Fruit fly (Drosophila melanogaster) whole organism, embryonic: ENCODE results near the gene Wsck.

ENCODE experiments used
- ATbp ChIP-seq: fragments of 200-800 bp; sonication (Bioruptor generic); optimal IDR thresholded peaks from 2 replicates; lab custom pipeline; 2017; ENCODE audit warnings: missing biosample characterization, mild to moderate bottlenecking, missing genetic modification characterization, missing genetic modification reagents
- CG10321 ChIP-seq: fragments of 200-800 bp; sonication (Bioruptor generic); IDR thresholded peaks from 2 replicates; pipeline ENCODE4 v1.3.6; 2022; ENCODE audit warnings: missing biosample characterization, missing genetic modification characterization
- CG11696 ChIP-seq: fragments of 200-800 bp; sonication (Bioruptor generic); IDR thresholded peaks from 2 replicates; pipeline ENCODE4 v1.3.6; 2022; ENCODE audit warnings: missing biosample characterization, missing genetic modification characterization
- CG1233 ChIP-seq: fragments of 200-800 bp; sonication (Bioruptor generic); optimal IDR thresholded peaks from 4 replicates; lab custom pipeline; 2018; ENCODE audit warnings: missing biosample characterization, mild to moderate bottlenecking, missing genetic modification characterization
- CG12769 ChIP-seq: fragments of 200-800 bp; sonication (Bioruptor generic); optimal IDR thresholded peaks from 2 replicates; lab custom pipeline; 2019; ENCODE audit warnings: missing biosample characterization, mild to moderate bottlenecking, missing genetic modification characterization, moderate library complexity
- CG16813 ChIP-seq: fragments of 200-800 bp; sonication (Bioruptor generic); IDR thresholded peaks from 3 replicates; pipeline ENCODE4 v1.3.6; 2022; ENCODE audit warnings: missing biosample characterization, missing genetic modification characterization; ENCODE audit not compliant: partially characterized antibody
- CG17359 ChIP-seq: fragments of 200-800 bp; sonication (Bioruptor generic); optimal IDR thresholded peaks from 3 replicates; lab custom pipeline; 2018; ENCODE audit warnings: missing biosample characterization, mild to moderate bottlenecking, missing genetic modification characterization, moderate library complexity
- CG17361 ChIP-seq: fragments of 200-800 bp; sonication (Bioruptor generic); IDR thresholded peaks from 3 replicates; pipeline ENCODE4 v1.3.6; 2022; ENCODE audit warnings: missing biosample characterization, missing genetic modification characterization
- CG1792 ChIP-seq: fragments of 200-800 bp; sonication (Bioruptor generic); optimal IDR thresholded peaks from 2 replicates; lab custom pipeline; 2016; ENCODE audit warnings: missing biosample characterization, missing genetic modification characterization
- CG2116 ChIP-seq: fragments of 200-800 bp; sonication (Bioruptor generic); optimal IDR thresholded peaks from 3 replicates; lab custom pipeline; 2018; ENCODE audit warnings: missing biosample characterization, mild to moderate bottlenecking, missing genetic modification characterization
- CG31441 ChIP-seq: fragments of 200-800 bp; sonication (Bioruptor generic); IDR thresholded peaks from 2 replicates; pipeline ENCODE4 v1.3.6; 2022; ENCODE audit warnings: missing biosample characterization, missing genetic modification characterization
- CG32772 ChIP-seq: fragments of 200-800 bp; sonication (Bioruptor generic); IDR thresholded peaks from 2 replicates; pipeline ENCODE4 v1.3.6; 2022; ENCODE audit warnings: missing biosample characterization, missing genetic modification characterization
- CG3407 ChIP-seq: fragments of 200-800 bp; sonication (Bioruptor generic); optimal IDR thresholded peaks from 2 replicates; lab custom pipeline; 2018; ENCODE audit warnings: missing biosample characterization, mild to moderate bottlenecking, missing genetic modification characterization
- CG3838 ChIP-seq: fragments of 200-800 bp; sonication (Bioruptor generic); optimal IDR thresholded peaks from 3 replicates; lab custom pipeline; 2016; ENCODE audit warnings: missing biosample characterization, missing genetic modification characterization
- CG4707 ChIP-seq: fragments of 200-800 bp; sonication (Bioruptor generic); optimal IDR thresholded peaks from 2 replicates; lab custom pipeline; 2018; ENCODE audit warnings: missing biosample characterization, mild to moderate bottlenecking, missing genetic modification characterization, moderate library complexity
- CG4854 ChIP-seq: fragments of 200-800 bp; sonication (Bioruptor generic); optimal IDR thresholded peaks from 2 replicates; lab custom pipeline; 2016; ENCODE audit warnings: missing biosample characterization, missing genetic modification characterization, inconsistent platforms
- CG8765 ChIP-seq: fragments of 200-800 bp; sonication (Bioruptor generic); IDR thresholded peaks from 2 replicates; pipeline ENCODE4 v1.3.6; 2022; ENCODE audit warnings: missing biosample characterization, missing genetic modification characterization
- CHES-1-like ChIP-seq: fragments of 200-800 bp; sonication (Bioruptor generic); optimal IDR thresholded peaks from 2 replicates; lab custom pipeline; 2016; ENCODE audit warnings: missing biosample characterization, missing genetic modification characterization
- Deaf1 ChIP-seq: fragments of 200-800 bp; optimal IDR thresholded peaks from 3 replicates; lab custom pipeline; 2019; ENCODE audit warnings: missing biosample characterization, mild to moderate bottlenecking, missing genetic modification characterization, moderate library complexity
- H15 ChIP-seq: fragments of 200-800 bp; sonication (Bioruptor generic); IDR thresholded peaks from 3 replicates; pipeline ENCODE4 v1.3.6; 2022; ENCODE audit warnings: missing biosample characterization, missing genetic modification characterization
- MESR4 ChIP-seq: fragments of 200-800 bp; sonication (Bioruptor generic); optimal IDR thresholded peaks from 2 replicates; lab custom pipeline; 2018; ENCODE audit warnings: missing biosample characterization, mild to moderate bottlenecking, missing genetic modification characterization, moderate library complexity
- Med ChIP-seq: fragments of 200-800 bp; sonication (Bioruptor generic); peaks from one replicate; lab custom pipeline; 2016; ENCODE audit warnings: missing biosample characterization, missing genetic modification characterization, mild to moderate bottlenecking, inconsistent platforms, moderate library complexity
- Oli ChIP-seq: fragments of 200-800 bp; sonication (Bioruptor generic); optimal IDR thresholded peaks from 2 replicates; lab custom pipeline; 2018; ENCODE audit warnings: missing biosample characterization, mild to moderate bottlenecking, missing genetic modification characterization, moderate library complexity
- PHDP ChIP-seq: fragments of 200-800 bp; sonication (Bioruptor generic); optimal IDR thresholded peaks from 3 replicates; lab custom pipeline; 2018; ENCODE audit warnings: missing biosample characterization, mild to moderate bottlenecking, missing genetic modification characterization, moderate library complexity
- Sry-β ChIP-seq: fragments of 200-800 bp; sonication (Bioruptor generic); optimal IDR thresholded peaks from 2 replicates; lab custom pipeline; 2018; ENCODE audit warnings: missing biosample characterization, mild to moderate bottlenecking, missing genetic modification characterization, moderate library complexity
- YL-1 ChIP-seq: fragments of 200-800 bp; sonication (Bioruptor generic); optimal IDR thresholded peaks from 3 replicates; lab custom pipeline; 2017; ENCODE audit warnings: missing biosample characterization, mild to moderate bottlenecking, missing genetic modification characterization
- br ChIP-seq: fragments of >200 bp; optimal IDR thresholded peaks from 2 replicates; lab custom pipeline; 2017
- cg ChIP-seq: fragments of 200-800 bp; sonication (Bioruptor generic); optimal IDR thresholded peaks from 3 replicates; lab custom pipeline; 2019; ENCODE audit warnings: missing biosample characterization, mild to moderate bottlenecking, missing genetic modification characterization, moderate library complexity
- chif ChIP-seq, 2 experiments: fragments of 200-800 bp; sonication (Bioruptor generic); optimal IDR thresholded peaks; 3 replicates each; lab custom pipeline; 2016; ENCODE audit warnings: missing biosample characterization in 2 of 2, missing genetic modification characterization in 2 of 2
- chinmo ChIP-seq: fragments of 200-800 bp; sonication (Bioruptor generic); IDR thresholded peaks from 4 replicates; pipeline ENCODE4 v1.3.6; 2022; ENCODE audit warnings: missing biosample characterization, missing genetic modification characterization; ENCODE audit not compliant: partially characterized antibody
- ci ChIP-seq: fragments of 200-800 bp; sonication (Bioruptor generic); IDR thresholded peaks from 3 replicates; pipeline ENCODE4 v1.3.6; 2022; ENCODE audit warnings: missing biosample characterization, missing genetic modification characterization
- corto ChIP-seq: fragments of 200-800 bp; sonication (Bioruptor generic); optimal IDR thresholded peaks from 2 replicates; lab custom pipeline; 2016; ENCODE audit warnings: missing biosample characterization, mild to moderate bottlenecking, missing genetic modification characterization, moderate library complexity
- crol ChIP-seq: fragments of 200-800 bp; sonication (Bioruptor generic); IDR thresholded peaks from 2 replicates; pipeline ENCODE4 v1.3.6; 2022; ENCODE audit warnings: missing biosample characterization, missing genetic modification characterization
- dmrt99B ChIP-seq: fragments of 200-800 bp; sonication (Bioruptor generic); optimal IDR thresholded peaks from 2 replicates; lab custom pipeline; 2018; ENCODE audit warnings: missing biosample characterization, mild to moderate bottlenecking, missing genetic modification characterization, moderate library complexity
- dpn ChIP-seq, 2 experiments: fragments of 200-800 bp; sonication (Bioruptor generic); optimal IDR thresholded peaks; 3 replicates each; lab custom pipeline; 2016; ENCODE audit warnings: missing biosample characterization in 2 of 2, missing genetic modification characterization in 2 of 2
- fru ChIP-seq: fragments of >200 bp; optimal IDR thresholded peaks from 2 replicates; lab custom pipeline; 2017
- gcm ChIP-seq: fragments of 200-800 bp; sonication (Bioruptor generic); optimal IDR thresholded peaks from 2 replicates; lab custom pipeline; 2019; ENCODE audit warnings: missing biosample characterization, mild to moderate bottlenecking, missing genetic modification characterization, moderate library complexity
- kni ChIP-seq: fragments of 200-800 bp; sonication (Bioruptor generic); optimal IDR thresholded peaks from 3 replicates; lab custom pipeline; 2017; ENCODE audit warnings: mild to moderate bottlenecking, missing biosample characterization, missing genetic modification reagents, missing genetic modification characterization
- slp2 ChIP-seq: fragments of 200-800 bp; sonication (Bioruptor generic); optimal IDR thresholded peaks from 2 replicates; lab custom pipeline; 2016; ENCODE audit warnings: missing biosample characterization, missing genetic modification characterization
- sqz ChIP-seq: fragments of 200-800 bp; sonication (Bioruptor generic); optimal IDR thresholded peaks from 3 replicates; lab custom pipeline; 2018; ENCODE audit warnings: missing biosample characterization, mild to moderate bottlenecking, missing genetic modification characterization
- tin ChIP-seq: fragments of 200-800 bp; sonication (Bioruptor generic); optimal IDR thresholded peaks from 3 replicates; lab custom pipeline; 2016; ENCODE audit warnings: missing biosample characterization, missing genetic modification characterization
- tio ChIP-seq: fragments of 200-800 bp; sonication (Bioruptor generic); optimal IDR thresholded peaks from 2 replicates; lab custom pipeline; 2017; ENCODE audit warnings: missing biosample characterization, missing genetic modification characterization, inconsistent platforms
- tll ChIP-seq, 2 experiments: fragments of 200-800 bp in 1 of 2; fragments of >200 bp in 1 of 2; sonication (Bioruptor generic) in 1 of 2; optimal IDR thresholded peaks; 2 replicates each; lab custom pipeline; 2017 to 2019; ENCODE audit warnings: missing biosample characterization in 2 of 2, missing genetic modification characterization in 2 of 2, mild to moderate bottlenecking in 1 of 2, moderate library complexity in 1 of 2
- trem ChIP-seq: fragments of 200-800 bp; optimal IDR thresholded peaks from 3 replicates; lab custom pipeline; 2019; ENCODE audit warnings: missing biosample characterization, mild to moderate bottlenecking, missing genetic modification characterization, moderate library complexity
- tx ChIP-seq: fragments of 200-800 bp; sonication (Bioruptor generic); optimal IDR thresholded peaks from 2 replicates; lab custom pipeline; 2016; ENCODE audit warnings: missing biosample characterization, missing genetic modification characterization
- z ChIP-seq: fragments of 200-800 bp; sonication (Bioruptor generic); IDR thresholded peaks from 3 replicates; pipeline ENCODE4 v1.3.6; 2022; ENCODE audit warnings: missing biosample characterization, missing genetic modification characterization
- zfh2 ChIP-seq: fragments of 200-800 bp; sonication (Bioruptor generic); optimal IDR thresholded peaks from 2 replicates; lab custom pipeline; 2016; ENCODE audit warnings: missing biosample characterization, missing genetic modification characterization

Gene Wsck

dm6 chr3R:24595330-24596114, 34.4 kb downstream of the Wsck start (continued):
- TF ChIP-seq cg (peak; percentile 24), CG8765 (GFP tag; lab: Robert Waterston, UW) (no peak), corto (no peak), CG17361 (GFP tag; lab: Robert Waterston, UW) (no peak), CG17359 (tag; lab: Kevin White, UChicago) (peak; percentile 37), CG16813 (GFP tag; lab: Robert Waterston, UW) (no peak), zfh2 (no peak), chif (GFP tag; optimal IDR thresholded peaks at IDR 0.05; lab: Kevin White, UChicago) (no peak), Oli (tag; lab: Kevin White, UChicago) (no peak), CG11696 (peak; percentile 54; the same call in 1 of the 2 replicates), tin (GFP tag; lab: Kevin White, UChicago) (no peak)

dm6 chr3R:24593733-24594132, 36.1 kb downstream of the Wsck start:
- no peak for TF ChIP-seq CG2116
- TF ChIP-seq dmrt99B, result no peak
- 0 out of 3 replicates have a peak, but pooled peaks have one; percentile 21 for TF ChIP-seq ci (GFP tag; lab: Robert Waterston, UW)
- peak; percentile 48 for TF ChIP-seq sqz
- TF ChIP-seq tll (GFP tag; optimal IDR thresholded peaks at IDR 0.05; lab: Kevin White, UChicago), result no peak
- peak; percentile 6 for TF ChIP-seq Deaf1 (tag; lab: Kevin White, UChicago)
- peak; percentile 51 for TF ChIP-seq crol (GFP tag; lab: Robert Waterston, UW)
- TF ChIP-seq PHDP (tag; lab: Kevin White, UChicago), result no peak
- peak; percentile 53 for TF ChIP-seq kni (GFP tag; lab: Kevin White, UChicago)
- 0 out of 4 replicates have a peak, but pooled peaks have one; percentile 66 for TF ChIP-seq chinmo
- peak; percentile 16 for TF ChIP-seq CG12769 (tag; lab: Kevin White, UChicago)
- no peak for TF ChIP-seq slp2 (GFP tag; lab: Kevin White, UChicago)

- peak; percentile 30 for TF ChIP-seq Med (GFP tag; lab: Kevin White, UChicago)
- no peak for TF ChIP-seq tio
- TF ChIP-seq CG4707, result no peak
- no peak for TF ChIP-seq ATbp (GFP tag; lab: Kevin White, UChicago)
- no peak for TF ChIP-seq CG4854 (GFP tag; lab: Kevin White, UChicago)
- no peak for TF ChIP-seq fru (lab: Kevin White, UChicago)
- no peak for TF ChIP-seq CG31441
- no peak for TF ChIP-seq dpn (GFP tag; optimal IDR thresholded peaks at IDR 0.05; lab: Kevin White, UChicago)
- no peak for TF ChIP-seq CG3407 (GFP tag; lab: Kevin White, UChicago)
- 0 out of 4 replicates have a peak, but pooled peaks have one; percentile 9 for TF ChIP-seq chinmo
- TF ChIP-seq CG12769 (tag; lab: Kevin White, UChicago), result peak; percentile 36
- no peak for TF ChIP-seq trem (tag; lab: Kevin White, UChicago)
- peak; percentile 45 for TF ChIP-seq kni (GFP tag; lab: Kevin White, UChicago)
- no peak for TF ChIP-seq CG1233 (GFP tag; lab: Kevin White, UChicago)
- TF ChIP-seq cg, result peak; percentile 64
- TF ChIP-seq Sry-β, result no peak
- TF ChIP-seq CG2116, result no peak
- no peak for TF ChIP-seq CG1792
- TF ChIP-seq tx (GFP tag; lab: Kevin White, UChicago), result no peak
- TF ChIP-seq CG10321 (GFP tag; lab: Robert Waterston, UW), result no peak
- no peak for TF ChIP-seq MESR4 (GFP tag; lab: Kevin White, UChicago)
- no peak for TF ChIP-seq H15 (GFP tag; lab: Robert Waterston, UW)
- TF ChIP-seq CG32772, result no peak
- TF ChIP-seq br, result no peak
- no peak for TF ChIP-seq CHES-1-like (GFP tag; lab: Kevin White, UChicago)
- TF ChIP-seq YL-1 (GFP tag; lab: Kevin White, UChicago), result no peak
- no peak for TF ChIP-seq gcm (GFP tag; lab: Kevin White, UChicago)
- TF ChIP-seq z (GFP tag; lab: Robert Waterston, UW), result peak; percentile 66; the same call in 1 of the 3 replicates
- no peak for TF ChIP-seq CG3838 (GFP tag; lab: Kevin White, UChicago)
Observed at dm6 chr3R:24590276-24590675, 39.6 kb downstream of the Wsck start.
